Worm (Caenorhabditis elegans): ENCODE measurements around the gene kcnl-4.

DNA sequence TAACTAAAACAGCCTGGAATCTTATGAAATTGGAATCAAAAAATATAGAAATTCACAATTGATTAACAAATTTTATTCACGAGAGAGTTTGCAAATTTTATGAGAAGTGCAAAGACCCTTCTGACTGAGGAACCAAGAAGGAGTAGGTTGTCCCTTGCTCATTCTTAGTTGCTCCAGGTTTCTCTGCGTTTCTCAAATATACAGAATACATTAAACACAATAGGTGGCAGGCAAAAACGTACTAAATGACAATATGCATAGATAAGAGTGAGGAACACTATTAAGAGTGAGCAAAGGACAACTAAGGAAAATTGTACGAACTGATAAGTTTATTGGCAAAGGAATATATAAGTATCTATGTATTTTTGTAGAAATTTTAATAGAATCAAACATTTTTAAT is 27.8 kb downstream of the kcnl-4 start, which contains the start of gene C53A5.9:
- no peak for TF ChIP-seq unc-62 (GFP tag; optimal IDR thresholded peaks at IDR 0.05)
- TF ChIP-seq die-1 (tag; optimal IDR thresholded peaks at IDR 0.05), result no peak
- no peak for TF ChIP-seq cebp-1 (GFP tag; IDR thresholded peaks at IDR 0.05)
- TF ChIP-seq cebp-1 (tag; optimal IDR thresholded peaks at IDR 0.05), result no peak
- no peak for TF ChIP-seq F49E8.2 (tag; optimal IDR thresholded peaks at IDR 0.05; ENCODE audit: insufficient read depth)

All from whole organism, young adult.